Worm (Caenorhabditis elegans): ENCODE data around the gene col-158.

The col-158 gene

DNA sequence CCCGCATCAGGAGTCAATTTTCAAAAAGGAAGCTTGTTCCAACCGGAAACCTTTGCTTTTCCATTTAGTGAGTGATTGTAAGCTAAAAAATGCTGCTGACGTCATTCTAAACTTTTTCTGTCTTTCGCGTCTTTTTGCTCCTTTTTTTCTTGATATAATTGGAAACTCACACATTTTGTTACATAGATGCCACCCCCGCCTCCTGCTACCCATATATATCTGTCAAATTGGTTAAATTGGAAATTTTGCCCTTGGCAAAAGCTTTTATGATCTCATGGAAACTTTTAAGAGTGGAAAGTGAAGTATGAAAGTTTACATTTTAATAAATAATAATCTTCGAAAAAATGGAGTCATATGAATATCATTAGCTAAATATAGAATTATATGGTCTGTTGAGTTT is 19.4 kb upstream of the col-158 start:
- no peak for TF ChIP-seq unc-62 (GFP tag; optimal IDR thresholded peaks at IDR 0.05)

DNA sequence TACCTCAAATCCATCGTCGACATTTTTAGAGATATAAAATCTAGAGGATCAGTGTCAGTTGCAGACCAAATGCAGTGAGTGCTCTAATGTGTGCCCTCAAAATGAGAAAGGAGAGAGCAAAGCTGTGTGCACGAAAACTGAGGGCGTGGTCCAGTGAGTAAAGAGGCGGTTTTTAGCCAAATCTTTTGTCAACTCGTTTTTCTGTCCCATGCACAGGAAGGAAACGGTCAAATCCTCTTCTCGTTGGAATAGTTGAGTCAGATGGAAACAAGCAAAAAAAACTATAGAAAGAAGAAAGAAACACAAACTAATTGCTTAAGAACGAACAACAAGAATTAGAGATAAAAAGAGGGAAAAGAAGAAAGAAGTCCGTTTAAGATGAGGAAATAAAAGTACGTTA is 17.5 kb upstream of the col-158 start, which contains the start of gene D2023.3:
Gene D2023.3, minus strand, starts transcription at position 101 of the 400 bp plus-strand sequence.
- TF ChIP-seq unc-62 (GFP tag; optimal IDR thresholded peaks at IDR 0.05), result no peak

DNA sequence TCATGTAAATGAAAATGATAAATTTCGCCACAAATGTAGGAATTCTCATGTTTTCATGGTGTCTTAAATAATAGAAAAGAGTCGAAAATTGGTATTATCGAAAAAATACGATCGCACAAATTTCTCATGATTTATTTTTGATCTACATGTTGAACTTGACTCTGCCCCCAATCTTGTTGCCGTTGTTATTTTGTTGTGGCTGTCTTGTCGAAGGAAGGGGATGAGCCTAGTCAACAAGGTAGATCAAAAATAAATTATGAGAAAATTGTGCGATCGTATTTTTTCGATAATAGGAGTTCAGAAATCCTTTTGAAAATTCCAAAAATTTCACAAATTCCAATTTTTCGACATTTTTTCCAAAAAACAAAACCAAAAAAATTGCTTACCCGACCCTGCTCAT is 13.8 kb upstream of the col-158 start:
- no peak for TF ChIP-seq unc-62 (GFP tag; optimal IDR thresholded peaks at IDR 0.05)

DNA sequence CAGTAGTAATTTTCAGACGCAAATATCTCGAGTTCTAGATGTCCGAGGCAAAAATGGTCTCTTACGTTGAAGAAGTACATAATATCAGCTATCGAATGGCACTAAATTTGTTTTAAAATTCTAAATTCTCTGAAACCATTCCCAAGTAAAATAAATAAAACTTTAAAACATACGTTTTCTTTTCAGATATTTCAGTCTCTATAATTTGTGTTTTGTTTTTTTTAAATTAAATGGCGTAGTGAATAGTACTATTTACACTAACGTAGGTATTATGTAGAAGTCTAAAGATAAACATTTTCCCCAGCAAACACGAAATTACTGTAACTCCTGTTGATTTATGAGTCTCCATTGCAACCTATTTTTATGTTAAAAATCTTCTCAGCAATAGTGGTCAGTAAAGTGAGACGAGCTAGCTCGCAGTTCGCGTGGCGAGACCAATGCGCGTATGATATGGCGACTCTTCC is 12.1 kb upstream of the col-158 start:
- no peak for TF ChIP-seq unc-62 (GFP tag; optimal IDR thresholded peaks at IDR 0.05)

DNA sequence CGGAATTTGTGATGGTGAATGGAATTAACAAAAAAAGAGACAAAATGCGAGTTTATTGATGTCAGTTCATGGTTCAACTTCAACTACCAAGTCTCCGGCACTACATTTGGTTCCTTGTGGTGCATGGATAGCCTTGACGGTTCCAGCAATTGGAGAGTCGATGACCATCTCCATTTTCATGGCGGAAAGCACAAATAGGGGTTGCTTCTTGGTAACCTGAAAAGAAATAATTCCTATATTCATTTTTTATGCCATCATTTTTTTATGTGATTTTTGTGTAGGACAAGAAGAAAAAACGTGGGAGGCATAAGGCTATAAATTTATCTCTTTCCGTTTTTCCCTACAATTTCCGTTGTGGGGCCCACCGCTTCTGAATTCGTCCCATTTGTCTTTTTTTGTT is 11.3 kb upstream of the col-158 start:
- TF ChIP-seq unc-62 (GFP tag; optimal IDR thresholded peaks at IDR 0.05), result no peak

DNA sequence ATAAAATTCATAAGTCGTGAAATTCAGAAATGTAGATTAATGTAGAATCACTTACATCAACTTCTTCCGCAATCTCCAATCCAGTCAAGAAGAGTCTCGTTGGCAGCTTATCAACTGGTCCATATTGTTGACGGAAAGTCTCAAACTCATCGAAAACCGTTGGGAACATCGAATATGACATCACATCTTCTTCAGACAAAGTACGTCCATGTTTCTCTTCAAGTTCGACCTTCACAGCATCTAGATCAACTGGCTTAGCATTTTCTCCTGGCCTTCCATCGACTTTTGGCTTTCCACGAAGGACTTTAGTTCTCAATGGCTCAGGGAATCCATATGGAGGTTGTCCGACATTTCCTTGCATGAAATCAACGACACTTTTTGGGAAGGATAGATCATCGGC is 10.6 kb upstream of the col-158 start:
- no peak for TF ChIP-seq unc-62 (GFP tag; optimal IDR thresholded peaks at IDR 0.05)

DNA sequence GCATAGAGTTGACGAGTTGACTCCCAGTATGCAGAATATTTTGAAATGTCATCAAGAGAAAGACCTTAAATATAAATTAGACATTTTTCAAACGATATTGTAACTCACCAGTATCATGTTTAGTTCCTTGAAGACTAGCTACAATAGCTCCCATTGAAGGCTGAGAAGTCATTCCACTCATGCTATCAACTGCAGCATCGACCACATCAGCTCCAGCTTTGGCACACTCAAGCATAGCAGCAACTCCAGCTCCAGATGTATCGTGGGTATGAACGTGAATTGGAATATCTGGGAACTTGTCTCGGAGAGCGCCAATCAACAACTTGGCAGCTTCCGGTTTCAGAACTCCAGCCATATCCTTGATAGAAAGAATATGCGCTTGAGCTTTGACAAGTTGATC is 9.9 kb upstream of the col-158 start:
- no peak for TF ChIP-seq unc-62 (GFP tag; optimal IDR thresholded peaks at IDR 0.05)

DNA sequence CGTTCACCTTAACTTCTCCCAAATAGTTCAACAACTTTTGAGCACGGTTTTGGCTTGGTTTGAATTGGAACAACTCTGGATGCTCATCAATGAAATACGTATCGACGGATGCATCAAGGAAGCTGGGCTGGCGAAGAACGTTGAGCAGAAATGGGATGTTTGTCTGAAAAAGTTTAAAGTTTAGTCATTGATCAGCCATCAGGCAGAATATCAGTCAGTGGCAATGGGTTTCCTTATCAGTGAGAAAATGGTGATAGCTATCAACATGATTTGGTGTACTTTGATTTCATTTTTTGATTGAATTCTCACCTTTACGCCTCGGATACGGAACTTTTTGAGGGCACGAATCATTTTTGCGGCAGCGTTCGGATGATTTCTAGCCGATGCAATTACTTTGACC is 8.8 kb upstream of the col-158 start:
- no peak for TF ChIP-seq unc-62 (GFP tag; optimal IDR thresholded peaks at IDR 0.05)

DNA sequence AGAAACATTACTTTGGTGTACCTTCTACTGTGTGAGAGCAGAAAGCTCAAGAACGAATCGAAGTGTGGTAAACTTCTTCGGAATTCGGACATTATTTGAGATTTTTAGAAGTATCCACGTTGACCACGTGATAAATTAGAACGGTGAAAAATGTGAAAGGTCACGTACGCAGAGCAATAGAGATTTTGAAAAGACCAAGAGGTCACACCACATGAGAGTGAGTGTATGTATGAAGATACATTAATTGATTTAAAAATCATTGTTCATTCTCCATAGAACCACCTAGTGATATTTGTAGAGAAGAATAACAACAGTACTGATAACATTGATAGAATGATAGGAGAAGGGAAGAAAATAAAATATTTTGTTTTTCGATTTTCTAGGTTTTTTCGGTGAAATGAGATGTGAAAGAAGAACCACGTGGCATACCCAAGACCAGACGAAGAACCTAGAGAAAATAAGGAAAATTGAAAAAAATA is 6.9 kb upstream of the col-158 start, which contains the start of gene pyc-1:
Gene pyc-1, minus strand, starts transcription at position 69 of the 479 bp plus-strand sequence.
- TF ChIP-seq unc-62 (GFP tag; optimal IDR thresholded peaks at IDR 0.05), result no peak

DNA sequence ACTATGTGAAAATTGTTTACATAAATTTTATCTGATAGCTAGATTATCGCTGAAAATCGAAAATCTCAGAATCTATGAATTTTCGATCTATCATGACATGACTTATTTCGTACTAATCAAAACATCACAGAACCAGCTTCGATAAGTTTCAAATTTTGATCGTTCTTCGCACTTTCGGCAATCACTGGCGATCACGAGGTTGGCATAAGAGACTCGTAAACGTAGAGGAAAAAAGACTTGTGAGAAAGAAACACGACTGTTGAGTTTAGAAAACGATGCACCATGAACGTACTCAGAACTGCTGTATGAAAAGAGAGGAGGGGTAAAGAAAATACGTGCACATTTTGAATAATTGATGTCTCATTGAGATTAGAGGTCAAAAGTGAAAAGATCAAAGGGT is 5.4 kb upstream of the col-158 start:
- no peak for TF ChIP-seq unc-62 (GFP tag; optimal IDR thresholded peaks at IDR 0.05)

DNA sequence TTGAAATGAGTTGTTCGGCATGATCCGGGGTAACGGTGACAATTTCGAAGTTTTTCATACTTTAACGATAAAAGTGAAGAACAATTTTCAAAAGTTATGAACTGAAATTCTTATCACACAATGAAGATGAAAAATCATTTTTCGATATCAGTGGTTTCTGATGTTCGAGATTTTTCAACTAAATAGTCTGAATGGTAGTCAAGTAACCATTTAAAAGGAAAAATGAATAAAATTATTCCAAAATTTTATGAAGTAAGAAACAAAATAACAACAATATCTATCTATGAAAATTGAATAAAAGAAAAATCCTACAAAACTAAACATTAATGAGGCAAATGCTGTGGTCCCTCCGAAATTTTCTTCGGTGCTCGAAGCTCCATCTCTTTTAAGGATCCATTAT is 3.7 kb upstream of the col-158 start, which contains the start of gene D2023.4:
Gene D2023.4, minus strand, starts transcription at position 101 of the 400 bp plus-strand sequence.
- no peak for TF ChIP-seq unc-62 (GFP tag; optimal IDR thresholded peaks at IDR 0.05)

DNA sequence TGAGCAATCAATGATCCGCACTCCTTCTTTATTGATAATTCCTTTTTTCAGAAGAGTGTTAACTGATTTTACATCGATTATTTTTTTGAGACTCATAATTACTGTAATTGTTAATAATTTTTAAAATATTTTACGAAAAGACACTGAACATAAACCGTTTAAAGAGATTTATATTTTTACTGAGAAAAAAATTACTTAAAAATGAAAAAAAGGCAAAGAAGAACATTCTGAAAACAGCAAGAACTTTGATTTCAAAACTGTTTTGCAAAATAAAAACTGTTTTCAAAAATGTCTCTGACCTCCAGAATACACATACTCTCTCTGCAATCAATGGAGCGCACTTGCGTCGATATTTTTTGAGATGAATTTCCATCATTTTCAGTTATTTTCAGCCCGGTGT is 2.4 kb upstream of the col-158 start, which contains the start of the genes mpst-1 and D2023.6:
Gene mpst-1, minus strand, starts transcription at position 101 of the 400 bp plus-strand sequence.
Gene D2023.6, plus strand, starts transcription at position 388 of the 400 bp plus-strand sequence.
- no peak for TF ChIP-seq unc-62 (GFP tag; optimal IDR thresholded peaks at IDR 0.05)

DNA sequence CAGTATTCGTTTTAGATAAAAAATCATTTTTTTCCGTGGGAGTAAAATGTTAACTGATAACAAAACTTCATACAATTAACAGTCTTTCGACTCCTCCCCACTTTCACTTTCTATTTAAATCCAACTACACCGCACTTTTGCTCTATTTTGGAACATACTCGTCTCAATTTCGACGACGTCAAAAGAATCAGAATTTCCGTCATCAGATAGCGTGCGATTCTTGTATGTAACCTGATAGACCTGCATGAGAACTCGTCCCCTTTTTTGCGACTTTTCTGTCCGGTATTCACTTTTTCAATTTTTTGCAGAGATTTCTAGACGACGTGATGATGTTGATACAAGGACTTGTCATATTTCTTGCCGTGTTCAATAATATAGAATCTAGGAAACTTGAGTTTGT is 3.9 kb downstream of the col-158 start, which contains the start of gene pho-8:
Gene pho-8, plus strand, starts transcription at position 301 of the 400 bp plus-strand sequence.
- no peak for TF ChIP-seq unc-62 (GFP tag; optimal IDR thresholded peaks at IDR 0.05)

DNA sequence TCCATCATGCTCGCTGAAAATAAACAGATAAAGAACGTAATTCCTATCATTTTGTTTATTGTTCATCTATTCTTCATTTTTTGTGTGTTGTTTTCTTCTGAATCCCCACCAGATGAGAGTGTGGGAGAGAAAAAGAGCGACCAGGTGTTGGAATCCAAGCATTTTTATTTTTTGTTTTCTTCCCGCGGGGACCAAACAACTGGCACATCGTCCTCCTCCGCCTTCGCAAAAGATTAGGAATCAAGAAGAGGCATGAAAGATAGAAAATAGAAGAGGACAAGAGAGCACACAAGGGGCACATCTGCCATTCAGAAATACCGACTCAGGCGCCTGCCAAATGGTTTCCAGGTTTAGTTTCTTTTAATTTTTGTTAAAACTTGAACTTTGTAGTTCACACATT is 6.7 kb downstream of the col-158 start, which contains the start of gene R13H4.2:
Gene R13H4.2, plus strand, starts transcription at position 319 of the 400 bp plus-strand sequence.
- no peak for TF ChIP-seq unc-62 (GFP tag; optimal IDR thresholded peaks at IDR 0.05)

DNA sequence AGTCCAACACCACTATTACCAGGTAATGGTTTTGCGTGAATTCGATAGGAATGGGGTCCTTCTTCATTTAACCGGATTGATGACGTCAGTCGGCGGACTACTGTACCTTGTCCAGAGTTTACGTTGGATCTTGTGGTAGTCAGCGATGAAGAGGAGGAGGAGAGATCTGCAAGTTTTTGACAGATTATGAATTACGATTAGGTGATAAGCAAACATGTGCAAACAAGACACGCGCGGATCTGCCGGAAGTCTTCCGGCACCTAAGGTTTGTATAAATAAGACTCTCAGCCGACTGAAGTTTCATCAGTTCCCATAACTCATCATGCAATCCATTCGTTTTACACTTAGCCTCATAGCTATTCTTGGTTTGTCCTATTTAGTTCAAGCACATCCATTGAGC is 9.8 kb downstream of the col-158 start, which contains the start of gene idpb-5:
Gene idpb-5, plus strand, starts transcription at position 301 of the 400 bp plus-strand sequence.
- TF ChIP-seq unc-62 (GFP tag; optimal IDR thresholded peaks at IDR 0.05), result no peak

DNA sequence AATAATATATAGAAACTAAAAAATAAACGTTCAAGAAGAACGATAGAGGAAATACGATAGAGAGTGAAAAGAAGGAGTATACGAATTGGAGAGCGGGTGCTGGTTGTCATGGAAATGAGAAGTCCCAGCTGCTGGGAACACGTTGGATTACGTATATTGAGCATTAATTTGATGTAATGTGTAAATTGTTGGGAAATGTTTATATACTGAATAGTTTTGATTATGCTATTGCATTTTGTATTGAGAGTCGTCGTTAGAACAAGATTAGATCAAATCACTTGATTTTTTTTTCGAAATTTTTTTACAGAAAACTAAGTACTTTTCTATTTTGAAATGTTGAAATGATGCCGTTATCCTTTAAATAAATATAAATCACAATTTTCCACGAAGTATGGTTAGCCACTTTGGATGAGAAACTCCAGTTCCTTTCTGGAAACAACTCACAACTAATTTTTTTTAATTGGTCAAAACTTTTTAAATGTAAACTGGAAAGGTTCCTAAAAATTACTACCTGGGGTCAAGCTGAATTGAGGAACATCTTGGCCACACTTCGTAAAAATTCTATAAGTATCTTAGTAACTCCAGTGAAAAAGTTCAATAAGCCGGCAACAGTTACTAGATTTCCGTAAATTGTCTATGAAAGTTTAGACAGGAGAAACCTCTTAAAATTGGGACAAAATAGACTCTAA is 14.4 kb downstream of the col-158 start, which contains the start of gene nphp-4:
Gene nphp-4, minus strand, starts transcription at position 51 of the 689 bp plus-strand sequence.
- no peak for TF ChIP-seq unc-62 (GFP tag; optimal IDR thresholded peaks at IDR 0.05)

DNA sequence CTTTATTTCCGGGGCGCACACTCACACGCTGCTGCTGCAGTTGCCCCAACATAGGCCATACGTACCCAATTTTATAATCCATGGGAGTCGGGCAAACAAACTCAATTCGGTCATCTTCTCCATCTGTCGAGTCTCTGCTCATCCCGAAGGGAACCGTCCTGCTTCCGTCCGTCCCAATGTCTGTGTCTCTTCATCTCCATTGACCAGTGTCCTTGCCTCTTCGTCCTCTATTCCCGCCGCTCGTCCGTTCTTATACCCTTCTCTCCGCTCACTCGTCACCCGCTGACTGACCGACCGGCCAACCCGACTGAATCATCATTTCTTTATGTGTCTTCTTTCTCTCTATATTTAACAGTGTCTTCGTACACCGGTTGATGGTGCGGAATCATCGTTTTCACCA is 15.4 kb downstream of the col-158 start:
- no peak for TF ChIP-seq unc-62 (GFP tag; optimal IDR thresholded peaks at IDR 0.05)

Measured in whole organism, dauer.